Fruit fly (Drosophila melanogaster) whole organism, wandering third instar larva: Measurements from ENCODE around the gene tplus3b.

Experiments used
- CrebA ChIP-seq: fragments of 200-800 bp; sonication (Bioruptor generic); optimal IDR thresholded peaks from 2 replicates; lab custom pipeline; 2016; ENCODE audit warnings: missing biosample characterization, mild to moderate bottlenecking, missing genetic modification characterization, borderline replicate concordance
- Dfd ChIP-seq: fragments of >200 bp; optimal IDR thresholded peaks from 2 replicates; lab custom pipeline; 2017; ENCODE audit warnings: missing biosample characterization, missing genetic modification characterization
- Hnf4 ChIP-seq: fragments of 200-800 bp; sonication (Bioruptor generic); optimal IDR thresholded peaks from 2 replicates; lab custom pipeline; 2016; ENCODE audit warnings: missing biosample characterization, mild to moderate bottlenecking, missing genetic modification characterization
- Hr78 ChIP-seq: fragments of >200 bp; optimal IDR thresholded peaks from 2 replicates; lab custom pipeline; 2017; ENCODE audit warnings: missing biosample characterization, missing genetic modification characterization
- Vsx2 ChIP-seq: fragments of 200-300, 225-300 bp; sonication (Bioruptor generic); optimal IDR thresholded peaks from 2 replicates; lab custom pipeline; 2018; ENCODE audit warnings: missing biosample characterization, missing genetic modification characterization; ENCODE audit not compliant: partially characterized antibody
- br ChIP-seq: fragments of 200-800 bp; sonication (Bioruptor generic); optimal IDR thresholded peaks from 2 replicates; lab custom pipeline; 2016; ENCODE audit warnings: missing biosample characterization, missing genetic modification characterization
- dl ChIP-seq, 2 experiments: fragments of 175-275, 200-275 bp in 1 of 2; fragments of 200-275 bp in 1 of 2; sonication (Bioruptor generic); optimal IDR thresholded peaks; lab custom pipeline; 2018; ENCODE audit warnings: mild to moderate bottlenecking in 2 of 2, missing biosample characterization in 2 of 2, missing genetic modification characterization in 2 of 2, moderate library complexity in 2 of 2; ENCODE audit not compliant: partially characterized antibody in 2 of 2, insufficient read depth in 1 of 2
- ey ChIP-seq: fragments of 200-800 bp; sonication (Bioruptor generic); optimal IDR thresholded peaks from 2 replicates; lab custom pipeline; 2016; ENCODE audit warnings: missing biosample characterization, missing genetic modification characterization
- h ChIP-seq: fragments of 200-800 bp; sonication (Bioruptor generic); optimal IDR thresholded peaks from 3 replicates; lab custom pipeline; 2016; ENCODE audit warnings: missing biosample characterization, mild to moderate bottlenecking, missing genetic modification characterization
- jim ChIP-seq: fragments of 175-275, 200-325 bp; sonication (Bioruptor generic); optimal IDR thresholded peaks from 2 replicates; lab custom pipeline; 2016; ENCODE audit warnings: missing biosample characterization, mild to moderate bottlenecking, missing genetic modification characterization
- pan ChIP-seq: fragments of >200 bp; optimal IDR thresholded peaks from 2 replicates; lab custom pipeline; 2017
- psq ChIP-seq: fragments of 200-800 bp; sonication (Bioruptor generic); optimal IDR thresholded peaks from 3 replicates; lab custom pipeline; 2017; ENCODE audit warnings: missing biosample characterization, mild to moderate bottlenecking, missing genetic modification characterization, moderate library complexity
- tai ChIP-seq: sonication (Bioruptor generic); optimal IDR thresholded peaks from 2 replicates; lab custom pipeline; 2016; ENCODE audit warnings: missing biosample characterization, missing genetic modification characterization
- usp ChIP-seq: fragments of >200 bp; optimal IDR thresholded peaks from 2 replicates; lab custom pipeline; 2017; ENCODE audit warnings: missing biosample characterization, missing genetic modification characterization

dm6 chr2L:22065243-22065642, 39.0 kb downstream of the tplus3b start, which contains the start of gene CG42597:
- TF ChIP-seq ey (GFP tag; lab: Kevin White, UChicago) = no peak
- no peak for TF ChIP-seq Vsx2
- no peak for TF ChIP-seq Hr78
- TF ChIP-seq br = no peak
- TF ChIP-seq jim (GFP tag; lab: Kevin White, UChicago) = no peak
- TF ChIP-seq Dfd (GFP tag; lab: Kevin White, UChicago) = no peak
- TF ChIP-seq h (GFP tag; lab: Kevin White, UChicago) = no peak
- TF ChIP-seq psq (GFP tag; lab: Kevin White, UChicago) = no peak
- no peak for TF ChIP-seq pan (lab: Kevin White, UChicago)
- no peak for TF ChIP-seq dl (GFP tag; optimal IDR thresholded peaks at IDR 0.05; lab: Kevin White, UChicago; ENCODE audit: insufficient read depth in 1 of 2, partially characterized antibody in 2 of 2)
- TF ChIP-seq Hnf4 (GFP tag; lab: Kevin White, UChicago) = no peak
- TF ChIP-seq usp = no peak
- no peak for TF ChIP-seq CrebA (GFP tag; lab: Kevin White, UChicago)
- no peak for TF ChIP-seq tai
